Worm (Caenorhabditis elegans) whole organism, L1 larva: ENCODE measurements around the gene K09E9.3.

Experiments used
- C04F5.9 ChIP-seq: sonication (generic microtip); optimal IDR thresholded peaks from 2 replicates; lab custom pipeline; 2016; ENCODE audit warnings: missing genetic modification characterization, missing compliant biosample characterization
- C16A3.4 ChIP-seq: fragments of 150-350 bp; optimal IDR thresholded peaks from 2 replicates; lab custom pipeline; 2014; ENCODE audit warnings: missing biosample characterization, missing genetic modification characterization
- C34B4.2 ChIP-seq: sonication (generic microtip); optimal IDR thresholded peaks from 2 replicates; lab custom pipeline; 2017; ENCODE audit warnings: mild to moderate bottlenecking, missing genetic modification characterization, missing compliant biosample characterization
- aha-1 ChIP-seq: fragments of 150-350 bp; optimal IDR thresholded peaks from 2 replicates; lab custom pipeline; 2014; ENCODE audit warnings: missing biosample characterization, missing genetic modification characterization
- aly-2 ChIP-seq: fragments of 150-350 bp; optimal IDR thresholded peaks from 2 replicates; lab custom pipeline; 2014; ENCODE audit warnings: missing biosample characterization, missing genetic modification characterization
- ceh-82 ChIP-seq, 3 experiments: fragments of 150-350 bp in 1 of 3; sonication (generic microtip) in 2 of 3; optimal IDR thresholded peaks; 2 replicates each; lab custom pipeline; 2014 to 2017; ENCODE audit warnings: missing biosample characterization in 3 of 3, missing genetic modification characterization in 3 of 3
- dpl-1 ChIP-seq, 3 experiments: fragments of 150-350 bp in 2 of 3; sonication (generic microtip) in 1 of 3; optimal IDR thresholded peaks; 2 replicates each; lab custom pipeline; 2014 to 2017; ENCODE audit warnings: missing biosample characterization in 3 of 3, missing genetic modification characterization in 3 of 3, missing genetic modification reagents in 3 of 3
- dsc-1 ChIP-seq: sonication (generic microtip); optimal IDR thresholded peaks from 2 replicates; lab custom pipeline; 2016; ENCODE audit warnings: mild to moderate bottlenecking, missing genetic modification characterization, missing compliant biosample characterization
- efl-1 ChIP-seq, 4 experiments: fragments of 150-350 bp; optimal IDR thresholded peaks in 3 of 4; peaks in 1 of 4; 1 replicate in 1 of 4; 2 replicates in 3 of 4; lab custom pipeline; 2014; ENCODE audit warnings: missing biosample characterization in 2 of 4, missing genetic modification characterization in 2 of 4, missing genetic modification reagents in 2 of 4
- efl-3 ChIP-seq: fragments of 200-800 bp; sonication (Bioruptor generic); optimal IDR thresholded peaks from 2 replicates; lab custom pipeline; 2018; ENCODE audit warnings: mild to moderate bottlenecking, missing genetic modification characterization, missing compliant biosample characterization
- egl-13 ChIP-seq: sonication (generic microtip); optimal IDR thresholded peaks from 2 replicates; lab custom pipeline; 2016; ENCODE audit warnings: missing genotype, missing genetic modification reagents, missing genetic modification characterization, missing compliant biosample characterization
- elt-3 ChIP-seq, 6 experiments: fragments of 150-350 bp in 1 of 6; sonication (generic microtip); optimal IDR thresholded peaks; 2 replicates each; lab custom pipeline; 2017 to 2018; ENCODE audit warnings: missing biosample characterization in 6 of 6, missing genetic modification characterization in 6 of 6, inconsistent platforms in 1 of 6
- fkh-10 ChIP-seq: sonication (generic microtip); optimal IDR thresholded peaks from 2 replicates; lab custom pipeline; 2017; ENCODE audit warnings: missing biosample characterization, missing genetic modification reagents, missing genetic modification characterization
- fkh-4 ChIP-seq: sonication (generic microtip); optimal IDR thresholded peaks from 2 replicates; lab custom pipeline; 2016; ENCODE audit warnings: missing compliant biosample characterization, missing genetic modification characterization, borderline replicate concordance
- fkh-8 ChIP-seq: sonication (generic microtip); optimal IDR thresholded peaks from 2 replicates; lab custom pipeline; 2016; ENCODE audit warnings: mild to moderate bottlenecking, missing genetic modification characterization, missing compliant biosample characterization
- grh-1 ChIP-seq: fragments of 200-800 bp; sonication (Bioruptor generic); IDR thresholded peaks from 2 replicates; pipeline ENCODE4 v1.3.6; 2022; ENCODE audit warnings: missing genetic modification reagents, missing genetic modification characterization, missing compliant biosample characterization
- hlh-17 ChIP-seq: fragments of 200-800 bp; sonication (Bioruptor generic); optimal IDR thresholded peaks from 2 replicates; lab custom pipeline; 2018; ENCODE audit warnings: missing genetic modification characterization, mild to moderate bottlenecking, missing compliant biosample characterization, moderate library complexity, borderline replicate concordance
- hlh-4 ChIP-seq: sonication (generic microtip); optimal IDR thresholded peaks from 2 replicates; lab custom pipeline; 2016; ENCODE audit warnings: mild to moderate bottlenecking, missing genetic modification characterization, missing compliant biosample characterization
- jun-1 ChIP-seq: fragments of 150-350 bp; optimal IDR thresholded peaks from 2 replicates; lab custom pipeline; 2014; ENCODE audit warnings: missing biosample characterization, missing genetic modification reagents, missing genetic modification characterization
- lin-35 ChIP-seq, 2 experiments: fragments of 150-350 bp; optimal IDR thresholded peaks; 2 replicates each; lab custom pipeline; 2014; ENCODE audit warnings: missing biosample characterization in 2 of 2, missing genetic modification characterization in 2 of 2, missing genetic modification reagents in 2 of 2
- lin-39 ChIP-seq: fragments of 150-350 bp; optimal IDR thresholded peaks from 2 replicates; lab custom pipeline; 2014; ENCODE audit warnings: missing biosample characterization, missing genetic modification reagents, missing genetic modification characterization
- lsy-2 ChIP-seq, 2 experiments: fragments of 150-350 bp; optimal IDR thresholded peaks; 2 replicates each; lab custom pipeline; 2014; ENCODE audit warnings: missing biosample characterization in 2 of 2, missing genetic modification characterization in 2 of 2
- mab-9 ChIP-seq: fragments of 200-800 bp; sonication (Bioruptor generic); IDR thresholded peaks from 2 replicates; pipeline ENCODE4 v1.3.6; 2022; ENCODE audit warnings: missing genetic modification reagents, missing genetic modification characterization, missing compliant biosample characterization
- mdl-1 ChIP-seq, 2 experiments: fragments of 150-350 bp; optimal IDR thresholded peaks; 2 replicates each; lab custom pipeline; 2014 to 2017; ENCODE audit warnings: missing biosample characterization in 2 of 2, missing genetic modification characterization in 2 of 2, inconsistent platforms in 1 of 2
- mep-1 ChIP-seq: fragments of 150-350 bp; optimal IDR thresholded peaks from 2 replicates; lab custom pipeline; 2014; ENCODE audit warnings: missing biosample characterization, missing genetic modification characterization
- nhr-11 ChIP-seq: fragments of 150-350 bp; optimal IDR thresholded peaks from 2 replicates; lab custom pipeline; 2014; ENCODE audit warnings: missing biosample characterization, missing genetic modification characterization
- nhr-12 ChIP-seq: sonication (generic microtip); optimal IDR thresholded peaks from 2 replicates; lab custom pipeline; 2017; ENCODE audit warnings: missing biosample characterization, missing genetic modification characterization
- nhr-28 ChIP-seq: fragments of 150-350 bp; optimal IDR thresholded peaks from 2 replicates; lab custom pipeline; 2014; ENCODE audit warnings: missing biosample characterization, missing genetic modification characterization
- nhr-47 ChIP-seq: sonication (generic microtip); optimal IDR thresholded peaks from 2 replicates; lab custom pipeline; 2016; ENCODE audit warnings: mild to moderate bottlenecking, missing genetic modification characterization, moderate library complexity, missing compliant biosample characterization
- nhr-76 ChIP-seq: sonication (generic microtip); optimal IDR thresholded peaks from 2 replicates; lab custom pipeline; 2017; ENCODE audit warnings: missing biosample characterization, missing genetic modification characterization
- nhr-84 ChIP-seq: sonication (generic microtip); optimal IDR thresholded peaks from 2 replicates; lab custom pipeline; 2017; ENCODE audit warnings: missing biosample characterization, missing genetic modification characterization
- nhr-85 ChIP-seq: sonication (generic microtip); peaks from one replicate; lab custom pipeline; 2016; ENCODE audit warnings: missing genetic modification characterization, inconsistent platforms, missing compliant biosample characterization
- rnt-1 ChIP-seq: sonication (generic microtip); optimal IDR thresholded peaks from 2 replicates; lab custom pipeline; 2016; ENCODE audit warnings: mild to moderate bottlenecking, missing genetic modification characterization, moderate library complexity, missing compliant biosample characterization
- skn-1 ChIP-seq: fragments of 150-350 bp; optimal IDR thresholded peaks from 2 replicates; lab custom pipeline; 2014; ENCODE audit warnings: missing biosample characterization, missing genetic modification characterization
- snpc-4 ChIP-seq: fragments of 150-350 bp; optimal IDR thresholded peaks from 2 replicates; lab custom pipeline; 2014; ENCODE audit warnings: missing biosample characterization, missing genetic modification characterization
- sox-4 ChIP-seq: sonication (generic microtip); optimal IDR thresholded peaks from 2 replicates; lab custom pipeline; 2016; ENCODE audit warnings: missing genetic modification characterization, missing compliant biosample characterization
- swsn-7 ChIP-seq: sonication (generic microtip); optimal IDR thresholded peaks from 2 replicates; lab custom pipeline; 2016; ENCODE audit warnings: missing genetic modification characterization, missing compliant biosample characterization
- tbx-2 ChIP-seq: sonication (generic microtip); optimal IDR thresholded peaks from 2 replicates; lab custom pipeline; 2016; ENCODE audit warnings: missing genetic modification characterization, missing compliant biosample characterization
- tlp-1 ChIP-seq: fragments of 150-350 bp; optimal IDR thresholded peaks from 2 replicates; lab custom pipeline; 2014; ENCODE audit warnings: missing biosample characterization, missing genetic modification characterization
- unc-30 ChIP-seq: sonication (generic microtip); optimal IDR thresholded peaks from 2 replicates; lab custom pipeline; 2017; ENCODE audit warnings: missing biosample characterization, missing genetic modification characterization
- unc-62 ChIP-seq: fragments of 150-350 bp; optimal IDR thresholded peaks from 2 replicates; lab custom pipeline; 2014; ENCODE audit warnings: missing biosample characterization, missing genetic modification reagents, missing genetic modification characterization
- unc-98 ChIP-seq: fragments of 200-800 bp; sonication (Bioruptor generic); IDR thresholded peaks from 2 replicates; pipeline ENCODE4 v1.3.6; 2022; ENCODE audit warnings: missing genetic modification characterization, missing compliant biosample characterization
- vab-15 ChIP-seq: sonication (generic microtip); optimal IDR thresholded peaks from 2 replicates; lab custom pipeline; 2017; ENCODE audit warnings: missing genotype, mild to moderate bottlenecking, missing genetic modification characterization, missing compliant biosample characterization
- zip-4 ChIP-seq: fragments of 200-800 bp; sonication (Bioruptor generic); optimal IDR thresholded peaks from 2 replicates; lab custom pipeline; 2018; ENCODE audit warnings: mild to moderate bottlenecking, missing genetic modification characterization, moderate library complexity, missing compliant biosample characterization
- ztf-11 ChIP-seq, 2 experiments: sonication (generic microtip); optimal IDR thresholded peaks; 2 replicates each; lab custom pipeline; 2016 to 2017; ENCODE audit warnings: missing genetic modification characterization in 2 of 2, missing biosample characterization in 1 of 2, missing compliant biosample characterization in 1 of 2
- ztf-4 ChIP-seq: fragments of 150-350 bp; optimal IDR thresholded peaks from 2 replicates; lab custom pipeline; 2014; ENCODE audit warnings: missing biosample characterization, missing genetic modification characterization

The K09E9.3 gene

ce11 chrX:15606585-15607276 lies 6.9 kb downstream of the K09E9.3 start, which contains the start of gene rab-14 (continued):
- TF ChIP-seq aly-2 (tag; lab: Kevin White, UChicago) (no peak), ztf-4 (tag; lab: Kevin White, UChicago) (peak; percentile 77), unc-30 (no peak), fkh-10 (GFP tag; lab: Kevin White, UChicago) (peak; percentile 81), C34B4.2 (tag; lab: Kevin White, UChicago) (no peak), tbx-2 (tag; lab: Kevin White, UChicago) (peak; percentile 80), C04F5.9 (no peak), C16A3.4 (tag; lab: Kevin White, UChicago) (peak; percentile 68), nhr-11 (tag; lab: Kevin White, UChicago) (no peak), lin-35 (GFP tag; optimal IDR thresholded peaks at IDR 0.05; lab: Kevin White, UChicago) (peak; percentile 48 to 69), aha-1 (tag; lab: Kevin White, UChicago) (no peak), unc-98 (GFP tag; lab: Robert Waterston, UW) (no peak), unc-62 (GFP tag; lab: Kevin White, UChicago) (no peak), hlh-4 (tag; lab: Kevin White, UChicago) (peak; percentile 13)
- TF ChIP-seq, all 84 proteins: peak for 42

- no peak for TF ChIP-seq nhr-47
Observed at ce11 chrX:15604236-15604635, 9.4 kb downstream of the K09E9.3 start.

ce11 chrX:15600512-15601117 lies 13.0 kb downstream of the K09E9.3 start, which contains the start of gene ent-2:
Gene ent-2, plus strand, starts transcription at chrX:15601067.
- peak in 1 of 2 experiments; percentile 15 for TF ChIP-seq lsy-2 (tag; optimal IDR thresholded peaks at IDR 0.05; lab: Kevin White, UChicago)
- TF ChIP-seq mdl-1 (tag; optimal IDR thresholded peaks at IDR 0.05; lab: Kevin White, UChicago) = peak in 1 of 2 experiments; percentile 31
- TF ChIP-seq tbx-2 (tag; lab: Kevin White, UChicago) = no peak
- TF ChIP-seq ztf-11 (tag; optimal IDR thresholded peaks at IDR 0.05; lab: Kevin White, UChicago) = no peak
- TF ChIP-seq snpc-4 (tag; lab: Kevin White, UChicago) = no peak
- TF ChIP-seq swsn-7 = no peak
- TF ChIP-seq nhr-28 (tag; lab: Kevin White, UChicago) = no peak
- TF ChIP-seq dsc-1 (tag; lab: Kevin White, UChicago) = peak; percentile 58
- no peak for TF ChIP-seq lin-35 (GFP tag; optimal IDR thresholded peaks at IDR 0.05; lab: Kevin White, UChicago)
- peak; percentile 27 for TF ChIP-seq nhr-85
- no peak for TF ChIP-seq lin-39 (tag; lab: Kevin White, UChicago)
- TF ChIP-seq zip-4 (GFP tag; lab: Kevin White, UChicago) = no peak
- no peak for TF ChIP-seq efl-3 (GFP tag; lab: Kevin White, UChicago)
- peak; percentile 13 for TF ChIP-seq mep-1 (tag; lab: Kevin White, UChicago)
- TF ChIP-seq aha-1 (tag; lab: Kevin White, UChicago) = no peak
- no peak for TF ChIP-seq rnt-1 (tag; lab: Kevin White, UChicago)
- peak in 1 of 3 experiments; percentile 33 for TF ChIP-seq ceh-82 (tag; optimal IDR thresholded peaks at IDR 0.05; lab: Kevin White, UChicago)
- no peak for TF ChIP-seq nhr-12 (tag; lab: Kevin White, UChicago)
- no peak for TF ChIP-seq vab-15
- TF ChIP-seq nhr-76 (tag; lab: Kevin White, UChicago) = no peak
- no peak for TF ChIP-seq hlh-17 (GFP tag; lab: Kevin White, UChicago)
- no peak for TF ChIP-seq jun-1 (tag; lab: Kevin White, UChicago)
- no peak for TF ChIP-seq grh-1 (GFP tag; lab: Robert Waterston, UW)
- no peak for TF ChIP-seq fkh-4 (tag; lab: Kevin White, UChicago)
- peak in 1 of 3 experiments; percentile 17 for TF ChIP-seq dpl-1 (GFP tag; optimal IDR thresholded peaks at IDR 0.05; lab: Kevin White, UChicago)
- TF ChIP-seq elt-3 (tag; optimal IDR thresholded peaks at IDR 0.05; lab: Kevin White, UChicago) = no peak
- TF ChIP-seq fkh-8 (tag; lab: Kevin White, UChicago) = peak; percentile 86
- TF ChIP-seq egl-13 (tag; lab: Kevin White, UChicago) = no peak
- TF ChIP-seq C16A3.4 (tag; lab: Kevin White, UChicago) = no peak
- TF ChIP-seq efl-1 (optimal IDR thresholded peaks at IDR 0.05; lab: Kevin White, UChicago) = peak in 1 of 2 experiments; percentile 9
- TF ChIP-seq efl-1 (GFP tag; optimal IDR thresholded peaks at IDR 0.05 in 1 of 2; lab: Kevin White, UChicago) = peak in 1 of 2 experiments; percentile 85
- no peak for TF ChIP-seq mab-9 (GFP tag; lab: Robert Waterston, UW)
- no peak for TF ChIP-seq nhr-84 (tag; lab: Kevin White, UChicago)
- TF ChIP-seq skn-1 = peak; percentile 0
- TF ChIP-seq fkh-10 (GFP tag; lab: Kevin White, UChicago) = no peak
- TF ChIP-seq sox-4 (tag; lab: Kevin White, UChicago) = no peak
- no peak for TF ChIP-seq tlp-1 (tag; lab: Kevin White, UChicago)
